Worm (Caenorhabditis elegans) whole organism, mixed stage, embryonic: ENCODE measurements around the gene pho-6.

ENCODE experiments used
- drap-1 ChIP-seq: fragments of 200-800 bp; sonication (Bioruptor generic); optimal IDR thresholded peaks from 3 replicates; lab custom pipeline; 2018; ENCODE audit warnings: mild to moderate bottlenecking, missing genetic modification characterization, missing compliant biosample characterization
- unc-62 ChIP-seq: fragments of 150-350 bp; optimal IDR thresholded peaks from 2 replicates; lab custom pipeline; 2014; ENCODE audit warnings: missing biosample characterization, missing genetic modification reagents, missing genetic modification characterization

ce11 chrV:8435292-8435691 lies 41.0 kb upstream of the pho-6 start:
- TF ChIP-seq drap-1 (GFP tag; lab: Kevin White, UChicago): no peak
- TF ChIP-seq unc-62 (GFP tag; lab: Kevin White, UChicago): no peak
